Worm (Caenorhabditis elegans): Measurements from ENCODE around the gene F55A11.7.

The F55A11.7 gene

DNA sequence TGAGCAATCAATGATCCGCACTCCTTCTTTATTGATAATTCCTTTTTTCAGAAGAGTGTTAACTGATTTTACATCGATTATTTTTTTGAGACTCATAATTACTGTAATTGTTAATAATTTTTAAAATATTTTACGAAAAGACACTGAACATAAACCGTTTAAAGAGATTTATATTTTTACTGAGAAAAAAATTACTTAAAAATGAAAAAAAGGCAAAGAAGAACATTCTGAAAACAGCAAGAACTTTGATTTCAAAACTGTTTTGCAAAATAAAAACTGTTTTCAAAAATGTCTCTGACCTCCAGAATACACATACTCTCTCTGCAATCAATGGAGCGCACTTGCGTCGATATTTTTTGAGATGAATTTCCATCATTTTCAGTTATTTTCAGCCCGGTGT is 39.7 kb upstream of the F55A11.7 start, which contains the start of the genes mpst-1 and D2023.6:
Gene mpst-1 (minus strand): TSS at position 101 of the 400 bp plus-strand sequence.
Gene D2023.6 (plus strand): TSS at position 388 of the 400 bp plus-strand sequence.
- TF ChIP-seq mes-2 (tag; optimal IDR thresholded peaks at IDR 0.05; ENCODE audit: poor library complexity, severe bottlenecking), result peak; percentile 47
- no peak for TF ChIP-seq mdl-1 (tag; optimal IDR thresholded peaks at IDR 0.05)
- TF ChIP-seq lir-3 (tag; optimal IDR thresholded peaks at IDR 0.05), result no peak
- TF ChIP-seq hlh-11 (tag; optimal IDR thresholded peaks at IDR 0.05), result no peak
- no peak for TF ChIP-seq lin-15B (tag; optimal IDR thresholded peaks at IDR 0.05)
- no peak for TF ChIP-seq mxl-2 (GFP tag; conservative IDR thresholded peaks at IDR 0.05)
- TF ChIP-seq unc-39 (tag; optimal IDR thresholded peaks at IDR 0.05), result no peak

- TF ChIP-seq F37D6.2 (tag; optimal IDR thresholded peaks at IDR 0.05) (no peak), egl-27 (tag; optimal IDR thresholded peaks at IDR 0.05) (no peak), lim-7 (GFP tag; IDR thresholded peaks at IDR 0.05) (no peak), Y48G9A.11 (GFP tag; IDR thresholded peaks at IDR 0.05) (0 out of 2 replicates have a peak, but pooled peaks have one; percentile 9), sdz-12 (GFP tag; optimal IDR thresholded peaks at IDR 0.05) (no peak), lin-29 (GFP tag; IDR thresholded peaks at IDR 0.05) (no peak), saeg-2 (GFP tag; IDR thresholded peaks at IDR 0.05) (no peak), lin-38 (GFP tag; IDR thresholded peaks at IDR 0.05) (peak; percentile 17; the same call in 1 of the 2 replicates), spr-3 (GFP tag; optimal IDR thresholded peaks at IDR 0.05) (no peak), ceh-32 (tag; optimal IDR thresholded peaks at IDR 0.05; ENCODE audit: poor library complexity) (no peak), rbr-2 (tag; optimal IDR thresholded peaks at IDR 0.05) (no peak), dmd-9 (GFP tag; IDR thresholded peaks at IDR 0.05) (no peak), nhr-10 (tag; optimal IDR thresholded peaks at IDR 0.05) (no peak), tra-1 (GFP tag; IDR thresholded peaks at IDR 0.05) (no peak), zfp-2 (tag; optimal IDR thresholded peaks at IDR 0.05) (no peak), ama-1 (optimal IDR thresholded peaks at IDR 0.05) (no peak), aha-1 (tag) (no peak), daf-16 (GFP tag; optimal IDR thresholded peaks at IDR 0.05) (no peak), daf-16 (tag; optimal IDR thresholded peaks at IDR 0.05) (peak; percentile 51), zfp-3 (GFP tag; conservative IDR thresholded peaks at IDR 0.05) (no peak), F44E2.7 (GFP tag; IDR thresholded peaks at IDR 0.05) (no peak), vab-7 (GFP tag; IDR thresholded peaks at IDR 0.05) (no peak), dmd-6 (GFP tag; IDR thresholded peaks at IDR 0.05) (peak; percentile 34), nhr-42 (GFP tag; IDR thresholded peaks at IDR 0.05) (no peak), nhr-48 (tag; optimal IDR thresholded peaks at IDR 0.05) (no peak), Y5F2A.4 (GFP tag; optimal IDR thresholded peaks at IDR 0.05) (no peak), unc-62 (GFP tag; optimal IDR thresholded peaks at IDR 0.05 in 1 of 2) (no peak), unc-62 (tag; optimal IDR thresholded peaks at IDR 0.05) (no peak), nhr-6 (tag; optimal IDR thresholded peaks at IDR 0.05) (no peak), hmg-1.1 (GFP tag; IDR thresholded peaks at IDR 0.05) (no peak), lir-3 (tag; optimal IDR thresholded peaks at IDR 0.05) (no peak), lsy-2 (tag; optimal IDR thresholded peaks at IDR 0.05) (peak in 1 of 2 experiments; percentile 2), ZK337.2 (GFP tag; IDR thresholded peaks at IDR 0.05) (no peak)
These were observed 38.4 kb upstream of the F55A11.7 start, which contains the start of gene D2023.4 for ce11 chrV:11825662-11826061. Gene D2023.4 (minus strand): TSS chrV:11825762.

DNA sequence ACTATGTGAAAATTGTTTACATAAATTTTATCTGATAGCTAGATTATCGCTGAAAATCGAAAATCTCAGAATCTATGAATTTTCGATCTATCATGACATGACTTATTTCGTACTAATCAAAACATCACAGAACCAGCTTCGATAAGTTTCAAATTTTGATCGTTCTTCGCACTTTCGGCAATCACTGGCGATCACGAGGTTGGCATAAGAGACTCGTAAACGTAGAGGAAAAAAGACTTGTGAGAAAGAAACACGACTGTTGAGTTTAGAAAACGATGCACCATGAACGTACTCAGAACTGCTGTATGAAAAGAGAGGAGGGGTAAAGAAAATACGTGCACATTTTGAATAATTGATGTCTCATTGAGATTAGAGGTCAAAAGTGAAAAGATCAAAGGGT is 36.7 kb upstream of the F55A11.7 start:
- peak; percentile 68 for TF ChIP-seq pqm-1 (tag; optimal IDR thresholded peaks at IDR 0.05)
- TF ChIP-seq ceh-28 (tag; optimal IDR thresholded peaks at IDR 0.05), result no peak
- TF ChIP-seq dpl-1 (GFP tag; optimal IDR thresholded peaks at IDR 0.05), result peak; percentile 35
- TF ChIP-seq spr-1 (tag; optimal IDR thresholded peaks at IDR 0.05), result peak; percentile 1
- peak; percentile 60; the same call in 1 of the 2 replicates for TF ChIP-seq nhr-42 (GFP tag; IDR thresholded peaks at IDR 0.05)
- TF ChIP-seq lin-38 (GFP tag; IDR thresholded peaks at IDR 0.05), result peak; percentile 19; the same call in 1 of the 2 replicates
- peak; percentile 72; the same call in 1 of the 2 replicates for TF ChIP-seq lin-1 (GFP tag; IDR thresholded peaks at IDR 0.05)
- 0 out of 2 replicates have a peak, but pooled peaks have one; percentile 66 for TF ChIP-seq Y75B8A.6 (GFP tag; IDR thresholded peaks at IDR 0.05)
- TF ChIP-seq mes-2 (tag; optimal IDR thresholded peaks at IDR 0.05; ENCODE audit: poor library complexity, severe bottlenecking), result peak; percentile 52
- TF ChIP-seq tra-1 (GFP tag; IDR thresholded peaks at IDR 0.05), result peak; percentile 80; the same call in 1 of the 2 replicates
- no peak for TF ChIP-seq nhr-111 (GFP tag; optimal IDR thresholded peaks at IDR 0.05)
- TF ChIP-seq Y5F2A.4 (GFP tag; optimal IDR thresholded peaks at IDR 0.05), result no peak
- TF ChIP-seq ama-1 (optimal IDR thresholded peaks at IDR 0.05), result peak; percentile 79
- TF ChIP-seq sdz-12 (GFP tag; optimal IDR thresholded peaks at IDR 0.05), result no peak
- TF ChIP-seq unc-62 (GFP tag; optimal IDR thresholded peaks at IDR 0.05 in 1 of 2), result peak in 1 of 2 experiments; percentile 93
- TF ChIP-seq unc-62 (tag; optimal IDR thresholded peaks at IDR 0.05), result no peak
- no peak for TF ChIP-seq snpc-4 (tag; optimal IDR thresholded peaks at IDR 0.05)
- TF ChIP-seq daf-16 (GFP tag; optimal IDR thresholded peaks at IDR 0.05), result peak in 1 of 2 experiments; percentile 52
- peak; percentile 89 for TF ChIP-seq daf-16 (tag; optimal IDR thresholded peaks at IDR 0.05)
- peak; percentile 77 to 98 for TF ChIP-seq hif-1 (tag; optimal IDR thresholded peaks at IDR 0.05)

Data from whole organism, L4 larva.